Worm (Caenorhabditis elegans) whole organism, L4 larva: ENCODE results near the gene apc-2.
A peak's percentile ranks its signal among the peaks of the same experiment; 100 is the strongest.

Experiments used
- F10B5.3 ChIP-seq: sonication (generic microtip); optimal IDR thresholded peaks from 2 replicates; lab custom pipeline; 2016; ENCODE audit warnings: mild to moderate bottlenecking, missing genetic modification characterization, missing compliant biosample characterization
- F44E2.7 ChIP-seq: fragments of 200-800 bp; sonication (Bioruptor generic); IDR thresholded peaks from 2 replicates; pipeline ENCODE4 v2.1.2; 2022; ENCODE audit warnings: missing genetic modification characterization, missing compliant biosample characterization
- F49E8.2 ChIP-seq: sonication (generic microtip); optimal IDR thresholded peaks from 2 replicates; lab custom pipeline; 2016; ENCODE audit warnings: missing compliant biosample characterization, mild to moderate bottlenecking, missing genetic modification characterization, borderline replicate concordance
- T26A8.4 ChIP-seq: fragments of 200-800 bp; sonication (Bioruptor generic); IDR thresholded peaks from 2 replicates; pipeline ENCODE4 v1.3.6; 2022; ENCODE audit warnings: missing genetic modification characterization, missing compliant biosample characterization
- Y105C5A.15 ChIP-seq: fragments of 200-800 bp; sonication (Bioruptor generic); IDR thresholded peaks from 2 replicates; pipeline ENCODE4 v1.3.6; 2022; ENCODE audit warnings: missing genetic modification characterization, missing compliant biosample characterization
- aha-1 ChIP-seq: fragments of 150-350 bp; peaks from one replicate; lab custom pipeline; 2014; ENCODE audit warnings: missing biosample characterization, missing genetic modification characterization
- aly-2 ChIP-seq: sonication (generic microtip); optimal IDR thresholded peaks from 2 replicates; lab custom pipeline; 2018; ENCODE audit warnings: missing biosample characterization, missing genetic modification characterization
- ama-1 ChIP-seq: fragments of 150-350 bp; optimal IDR thresholded peaks from 2 replicates; lab custom pipeline; 2014; ENCODE audit warnings: inconsistent platforms, mixed read lengths
- ceh-20 ChIP-seq: fragments of 200-800 bp; sonication (Bioruptor generic); IDR thresholded peaks from 2 replicates; pipeline ENCODE4 v1.3.6; 2022; ENCODE audit warnings: missing genetic modification reagents, missing genetic modification characterization, missing compliant biosample characterization
- ceh-44 ChIP-seq: fragments of 200-800 bp; sonication (Bioruptor generic); IDR thresholded peaks from 2 replicates; pipeline ENCODE4 v1.3.6; 2022; ENCODE audit warnings: missing genetic modification reagents, missing genetic modification characterization, missing compliant biosample characterization
- dmd-6 ChIP-seq: fragments of 200-800 bp; sonication (Bioruptor generic); IDR thresholded peaks from 2 replicates; pipeline ENCODE4 v1.3.6; 2022; ENCODE audit warnings: missing genetic modification reagents, missing genetic modification characterization, missing compliant biosample characterization
- duxl-1 ChIP-seq: sonication (generic microtip); optimal IDR thresholded peaks from 2 replicates; lab custom pipeline; 2016; ENCODE audit warnings: mild to moderate bottlenecking, missing genetic modification characterization, moderate library complexity, missing compliant biosample characterization; ENCODE audit not compliant: poor library complexity
- fkh-10 ChIP-seq: fragments of 150-350 bp; optimal IDR thresholded peaks from 2 replicates; lab custom pipeline; 2014; ENCODE audit warnings: missing biosample characterization, missing genetic modification reagents, missing genetic modification characterization
- fos-1 ChIP-seq: fragments of 150-350 bp; optimal IDR thresholded peaks from 2 replicates; lab custom pipeline; 2014; ENCODE audit warnings: missing biosample characterization, missing genetic modification characterization
- gei-8 ChIP-seq: fragments of 200-800 bp; sonication (Bioruptor generic); optimal IDR thresholded peaks from 2 replicates; lab custom pipeline; 2018; ENCODE audit warnings: mild to moderate bottlenecking, missing genetic modification characterization, missing compliant biosample characterization
- hif-1 ChIP-seq, 2 experiments: sonication (generic microtip); optimal IDR thresholded peaks; 2 replicates each; lab custom pipeline; 2016 to 2017; ENCODE audit warnings: missing compliant biosample characterization in 2 of 2, missing genetic modification characterization in 2 of 2, missing genetic modification reagents in 2 of 2, missing genotype in 2 of 2, mild to moderate bottlenecking in 1 of 2
- hlh-11 ChIP-seq: fragments of 200-800 bp; sonication (Bioruptor generic); optimal IDR thresholded peaks from 2 replicates; lab custom pipeline; 2018; ENCODE audit warnings: mild to moderate bottlenecking, missing genetic modification characterization, missing compliant biosample characterization
- hlh-30 ChIP-seq: sonication (generic microtip); optimal IDR thresholded peaks from 2 replicates; lab custom pipeline; 2017; ENCODE audit warnings: antibody characterized with exemption, mild to moderate bottlenecking, missing genetic modification characterization, missing compliant biosample characterization; ENCODE audit not compliant: insufficient read depth
- hmg-1.1 ChIP-seq: fragments of 200-800 bp; sonication (Bioruptor generic); IDR thresholded peaks from 2 replicates; pipeline ENCODE4 v1.3.6; 2022; ENCODE audit warnings: missing genetic modification reagents, missing genetic modification characterization, missing compliant biosample characterization
- lin-1 ChIP-seq: fragments of 200-800 bp; sonication (Bioruptor generic); IDR thresholded peaks from 2 replicates; pipeline ENCODE4 v1.3.6; 2022; ENCODE audit warnings: missing genetic modification reagents, missing genetic modification characterization, missing compliant biosample characterization
- lin-13 ChIP-seq: fragments of 150-350 bp; optimal IDR thresholded peaks from 2 replicates; lab custom pipeline; 2014; ENCODE audit warnings: missing biosample characterization, missing genetic modification reagents, missing genetic modification characterization
- lir-3 ChIP-seq: sonication (generic microtip); optimal IDR thresholded peaks from 2 replicates; lab custom pipeline; 2016; ENCODE audit warnings: mild to moderate bottlenecking, missing genetic modification characterization, missing compliant biosample characterization
- lsy-2 ChIP-seq, 2 experiments: fragments of 150-350 bp in 1 of 2; sonication (generic microtip) in 1 of 2; optimal IDR thresholded peaks; 2 replicates each; lab custom pipeline; 2014 to 2017; ENCODE audit warnings: missing biosample characterization in 2 of 2, missing genetic modification characterization in 2 of 2
- mdl-1 ChIP-seq, 2 experiments: fragments of 150-350 bp in 1 of 2; sonication (generic microtip) in 1 of 2; optimal IDR thresholded peaks; 2 replicates each; lab custom pipeline; 2014 to 2017; ENCODE audit warnings: missing biosample characterization in 2 of 2, missing genetic modification characterization in 2 of 2
- mdt-29 ChIP-seq: fragments of 200-800 bp; sonication (Bioruptor generic); IDR thresholded peaks from 2 replicates; pipeline ENCODE4 v1.3.6; 2022; ENCODE audit warnings: missing genetic modification reagents, missing genetic modification characterization, missing compliant biosample characterization
- mep-1 ChIP-seq: fragments of 150-350 bp; sonication (generic microtip); optimal IDR thresholded peaks from 3 replicates; lab custom pipeline; 2014; ENCODE audit warnings: missing biosample characterization, missing genetic modification characterization
- mes-2 ChIP-seq: sonication (generic microtip); optimal IDR thresholded peaks from 2 replicates; lab custom pipeline; 2016; ENCODE audit warnings: missing genotype, mild to moderate bottlenecking, missing genetic modification characterization, missing compliant biosample characterization; ENCODE audit not compliant: poor library complexity, severe bottlenecking
- mxl-3 ChIP-seq: fragments of 200-800 bp; sonication (Bioruptor generic); optimal IDR thresholded peaks from 2 replicates; lab custom pipeline; 2018; ENCODE audit warnings: mild to moderate bottlenecking, missing genetic modification characterization, missing compliant biosample characterization
- nhr-102 ChIP-seq: sonication (generic microtip); optimal IDR thresholded peaks from 2 replicates; lab custom pipeline; 2016; ENCODE audit warnings: mild to moderate bottlenecking, missing genetic modification characterization, moderate library complexity, missing compliant biosample characterization
- nhr-11 ChIP-seq: fragments of 150-350 bp; optimal IDR thresholded peaks from 2 replicates; lab custom pipeline; 2014; ENCODE audit warnings: missing biosample characterization, missing genetic modification characterization
- nhr-237 ChIP-seq: sonication (generic microtip); optimal IDR thresholded peaks from 2 replicates; lab custom pipeline; 2017; ENCODE audit warnings: missing biosample characterization, missing genetic modification characterization
- nhr-25 ChIP-seq: sonication (generic microtip); optimal IDR thresholded peaks from 2 replicates; lab custom pipeline; 2017; ENCODE audit warnings: missing genetic modification characterization, mild to moderate bottlenecking, missing compliant biosample characterization, antibody characterized with exemption, moderate library complexity, borderline replicate concordance; ENCODE audit not compliant: insufficient read depth
- nhr-28 ChIP-seq: fragments of 150-350 bp; optimal IDR thresholded peaks from 2 replicates; lab custom pipeline; 2014; ENCODE audit warnings: missing biosample characterization, missing genetic modification characterization
- nhr-42 ChIP-seq: fragments of 200-800 bp; sonication (Bioruptor generic); IDR thresholded peaks from 2 replicates; pipeline ENCODE4 v1.3.6; 2022; ENCODE audit warnings: missing genetic modification characterization, missing compliant biosample characterization
- nhr-48 ChIP-seq: sonication (generic microtip); optimal IDR thresholded peaks from 2 replicates; lab custom pipeline; 2016; ENCODE audit warnings: mild to moderate bottlenecking, missing genetic modification characterization, missing compliant biosample characterization
- nhr-6 ChIP-seq: fragments of 150-350 bp; optimal IDR thresholded peaks from 2 replicates; lab custom pipeline; 2014; ENCODE audit warnings: missing biosample characterization, missing genetic modification characterization
- nhr-76 ChIP-seq: fragments of 150-350 bp; optimal IDR thresholded peaks from 2 replicates; lab custom pipeline; 2014; ENCODE audit warnings: missing biosample characterization, missing genetic modification characterization
- nhr-77 ChIP-seq: fragments of 150-350 bp; optimal IDR thresholded peaks from 2 replicates; lab custom pipeline; 2014; ENCODE audit warnings: missing biosample characterization, missing genetic modification characterization
- pha-4 ChIP-seq, 2 experiments: fragments of 150-350 bp in 1 of 2; fragments of 200-800 bp in 1 of 2; sonication (Bioruptor generic) in 1 of 2; IDR thresholded peaks in 1 of 2; optimal IDR thresholded peaks in 1 of 2; 2 replicates each; pipeline versions ENCODE4 v1.3.6 to Lab custom; 2014 to 2022; ENCODE audit warnings: missing genetic modification characterization in 2 of 2, missing genetic modification reagents in 2 of 2, missing biosample characterization in 1 of 2, missing compliant biosample characterization in 1 of 2
- pqm-1 ChIP-seq: sonication (generic microtip); optimal IDR thresholded peaks from 2 replicates; lab custom pipeline; 2017; ENCODE audit warnings: missing biosample characterization, missing genetic modification characterization
- rbr-2 ChIP-seq: sonication (generic microtip); optimal IDR thresholded peaks from 2 replicates; lab custom pipeline; 2016; ENCODE audit warnings: missing genotype, missing genetic modification characterization, missing compliant biosample characterization
- saeg-2 ChIP-seq: fragments of 200-800 bp; sonication (Bioruptor generic); IDR thresholded peaks from 2 replicates; pipeline ENCODE4 v1.3.6; 2022; ENCODE audit warnings: missing genetic modification reagents, missing genetic modification characterization, missing compliant biosample characterization
- set-16 ChIP-seq: fragments of 200-800 bp; sonication (Bioruptor generic); IDR thresholded peaks from 2 replicates; pipeline ENCODE4 v1.3.6; 2022; ENCODE audit warnings: missing genetic modification reagents, missing genetic modification characterization, missing compliant biosample characterization
- skn-1 ChIP-seq: fragments of 150-350 bp; optimal IDR thresholded peaks from 2 replicates; lab custom pipeline; 2014; ENCODE audit warnings: missing biosample characterization, missing genetic modification characterization
- tag-97 ChIP-seq: fragments of 200-800 bp; sonication (Bioruptor generic); IDR thresholded peaks from 2 replicates; pipeline ENCODE4 v1.3.6; 2022; ENCODE audit warnings: missing genetic modification characterization, missing compliant biosample characterization
- unc-130 ChIP-seq: sonication (generic microtip); optimal IDR thresholded peaks from 2 replicates; lab custom pipeline; 2016; ENCODE audit warnings: missing genetic modification reagents, missing genetic modification characterization, missing compliant biosample characterization
- unc-62 ChIP-seq, 3 experiments: fragments of 150-350 bp in 1 of 3; sonication (generic microtip); optimal IDR thresholded peaks in 2 of 3; peaks in 1 of 3; 1 replicate in 1 of 3; 2 replicates in 2 of 3; lab custom pipeline; 2014 to 2017; ENCODE audit warnings: missing biosample characterization in 3 of 3, missing genetic modification characterization in 3 of 3, missing genetic modification reagents in 3 of 3, missing genotype in 1 of 3
- zag-1 ChIP-seq: fragments of 150-350 bp; optimal IDR thresholded peaks from 2 replicates; lab custom pipeline; 2014; ENCODE audit warnings: missing biosample characterization, missing genetic modification characterization
- zfp-3 ChIP-seq: fragments of 200-800 bp; sonication (Bioruptor generic); conservative IDR thresholded peaks from 2 replicates; pipeline ENCODE4 v1.3.6; 2022; ENCODE audit warnings: missing genetic modification reagents, missing genetic modification characterization, missing compliant biosample characterization
- zip-2 ChIP-seq: fragments of 150-350 bp; optimal IDR thresholded peaks from 2 replicates; lab custom pipeline; 2014; ENCODE audit warnings: missing biosample characterization, missing genetic modification characterization
- ztf-7 ChIP-seq: fragments of 150-350 bp; optimal IDR thresholded peaks from 2 replicates; lab custom pipeline; 2014; ENCODE audit warnings: missing biosample characterization, missing genetic modification characterization

apc-2 gene

DNA sequence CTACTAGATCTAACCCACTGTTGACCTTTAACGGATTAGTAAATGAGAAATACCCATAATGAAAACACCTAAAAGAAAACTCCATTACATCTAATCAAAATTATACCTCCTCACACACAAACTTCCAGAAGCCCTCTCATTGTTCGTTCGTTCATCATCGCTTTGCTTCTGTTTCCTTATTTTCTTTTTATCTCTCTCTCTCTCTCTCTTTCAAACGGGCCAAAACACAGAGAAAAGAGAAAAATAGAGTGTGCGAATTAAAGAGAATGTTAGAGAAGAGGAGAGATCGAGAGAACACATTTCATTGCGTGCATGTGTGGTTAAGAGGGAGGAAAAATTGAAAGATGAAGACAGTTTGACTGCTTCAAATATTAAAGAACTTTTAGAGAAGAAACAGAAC is 43.9 kb downstream of the apc-2 start:
- TF ChIP-seq nhr-25 (tag; lab: Kevin White, UChicago), result peak; percentile 36
- TF ChIP-seq zfp-3 (GFP tag; lab: Robert Waterston, UW), result no peak
- peak; percentile 30 for TF ChIP-seq nhr-11
- TF ChIP-seq mdt-29, result no peak
- peak; percentile 8 for TF ChIP-seq lin-13 (GFP tag; lab: Kevin White, UChicago)
- peak; percentile 64 to 91 for TF ChIP-seq lsy-2 (tag; optimal IDR thresholded peaks at IDR 0.05; lab: Kevin White, UChicago)
- TF ChIP-seq pha-4 (GFP tag; IDR thresholded peaks at IDR 0.05; lab: Robert Waterston, UW), result no peak
- TF ChIP-seq pha-4 (tag; optimal IDR thresholded peaks at IDR 0.05; lab: Kevin White, UChicago), result no peak
- TF ChIP-seq gei-8 (GFP tag; lab: Kevin White, UChicago), result peak; percentile 58
- TF ChIP-seq hmg-1.1 (GFP tag; lab: Robert Waterston, UW), result peak; percentile 53
- TF ChIP-seq ztf-7 (tag; lab: Kevin White, UChicago), result no peak
- TF ChIP-seq nhr-77 (tag; lab: Kevin White, UChicago), result peak; percentile 42
- peak; percentile 76 for TF ChIP-seq hlh-11
- TF ChIP-seq nhr-28 (tag; lab: Kevin White, UChicago), result peak; percentile 76
- TF ChIP-seq F44E2.7 (GFP tag; lab: Robert Waterston, UW), result no peak
- no peak for TF ChIP-seq T26A8.4 (GFP tag; lab: Robert Waterston, UW)
- TF ChIP-seq fos-1, result no peak
- no peak for TF ChIP-seq ceh-20
- peak; percentile 38 to 89 for TF ChIP-seq mdl-1 (tag; optimal IDR thresholded peaks at IDR 0.05; lab: Kevin White, UChicago)
- TF ChIP-seq mep-1 (tag; lab: Kevin White, UChicago), result peak; percentile 87
- no peak for TF ChIP-seq F10B5.3
- TF ChIP-seq nhr-48 (tag; lab: Kevin White, UChicago), result peak; percentile 15
- no peak for TF ChIP-seq Y105C5A.15
- no peak for TF ChIP-seq nhr-102 (tag; lab: Kevin White, UChicago)
- peak; percentile 44 for TF ChIP-seq fkh-10 (GFP tag; lab: Kevin White, UChicago)
- peak; percentile 49 for TF ChIP-seq dmd-6
- TF ChIP-seq hlh-30 (tag; lab: Kevin White, UChicago), result peak; percentile 70
- no peak for TF ChIP-seq lir-3
- TF ChIP-seq skn-1 (tag; lab: Kevin White, UChicago), result no peak
- no peak for TF ChIP-seq set-16
- no peak for TF ChIP-seq tag-97 (GFP tag; lab: Robert Waterston, UW)
- TF ChIP-seq nhr-76 (tag; lab: Kevin White, UChicago), result no peak
- TF ChIP-seq pqm-1, result peak; percentile 26
- peak in 1 of 2 experiments; percentile 52 for TF ChIP-seq unc-62 (GFP tag; optimal IDR thresholded peaks at IDR 0.05 in 1 of 2; lab: Kevin White, UChicago)
- TF ChIP-seq unc-62 (tag; optimal IDR thresholded peaks at IDR 0.05; lab: Kevin White, UChicago), result no peak
- TF ChIP-seq lin-1 (GFP tag; lab: Robert Waterston, UW), result no peak
- no peak for TF ChIP-seq ama-1 (lab: Kevin White, UChicago)
- no peak for TF ChIP-seq zip-2 (tag; lab: Kevin White, UChicago)
- TF ChIP-seq nhr-237 (tag; lab: Kevin White, UChicago), result no peak
- no peak for TF ChIP-seq zag-1
- peak; percentile 86 for TF ChIP-seq aha-1
- TF ChIP-seq nhr-42 (GFP tag; lab: Robert Waterston, UW), result no peak
- no peak for TF ChIP-seq F49E8.2
- TF ChIP-seq hif-1 (tag; optimal IDR thresholded peaks at IDR 0.05; lab: Kevin White, UChicago), result peak in 1 of 2 experiments; percentile 9
- no peak for TF ChIP-seq duxl-1 (tag; lab: Kevin White, UChicago)
- TF ChIP-seq mes-2, result peak; percentile 69
- no peak for TF ChIP-seq ceh-44 (GFP tag; lab: Robert Waterston, UW)
- peak; percentile 63 for TF ChIP-seq mxl-3 (GFP tag; lab: Kevin White, UChicago)
- TF ChIP-seq aly-2 (tag; lab: Kevin White, UChicago), result no peak
- TF ChIP-seq saeg-2 (GFP tag; lab: Robert Waterston, UW), result no peak
- no peak for TF ChIP-seq unc-130
- TF ChIP-seq rbr-2 (tag; lab: Kevin White, UChicago), result peak; percentile 37
- TF ChIP-seq nhr-6 (tag; lab: Kevin White, UChicago), result peak; percentile 40
